Worm (Caenorhabditis elegans): Measurements from ENCODE around the gene T24B8.4.
A peak's percentile ranks its signal among the peaks of the same experiment; 100 is the strongest.

ce11 chrII:9061557-9062183 is 9.0 kb downstream of the T24B8.4 start:
- TF ChIP-seq zag-1 (tag; optimal IDR thresholded peaks at IDR 0.05) (no peak), nhr-25 (tag; optimal IDR thresholded peaks at IDR 0.05) (peak; percentile 42), hmg-11 (tag; optimal IDR thresholded peaks at IDR 0.05) (peak; percentile 77), lin-15B (tag; optimal IDR thresholded peaks at IDR 0.05) (peak; percentile 68), nhr-23 (tag; optimal IDR thresholded peaks at IDR 0.05) (peak; percentile 39), nhr-237 (tag; optimal IDR thresholded peaks at IDR 0.05) (no peak), unc-39 (tag; optimal IDR thresholded peaks at IDR 0.05) (no peak), ceh-82 (tag; optimal IDR thresholded peaks at IDR 0.05) (no peak), ama-1 (optimal IDR thresholded peaks at IDR 0.05) (no peak), fos-1 (tag; optimal IDR thresholded peaks at IDR 0.05) (no peak), ceh-9 (tag; optimal IDR thresholded peaks at IDR 0.05) (no peak), ztf-11 (tag; optimal IDR thresholded peaks at IDR 0.05) (no peak)

All from whole organism, L3 larva.